Worm (Caenorhabditis elegans) whole organism, L3 larva: ENCODE measurements around the gene W01H2.2.
A peak's percentile ranks its signal among the peaks of the same experiment; 100 is the strongest.

Source experiments
- R02D3.7 ChIP-seq: fragments of 150-350 bp; optimal IDR thresholded peaks from 2 replicates; lab custom pipeline; 2014; ENCODE audit warnings: missing biosample characterization, missing genetic modification characterization
- ZK546.5 ChIP-seq: sonication (generic microtip); optimal IDR thresholded peaks from 2 replicates; lab custom pipeline; 2017; ENCODE audit warnings: missing biosample characterization, missing genetic modification characterization
- aly-2 ChIP-seq: fragments of 150-350 bp; optimal IDR thresholded peaks from 2 replicates; lab custom pipeline; 2014; ENCODE audit warnings: missing biosample characterization, missing genetic modification characterization
- ama-1 ChIP-seq: fragments of 150-350 bp; optimal IDR thresholded peaks from 2 replicates; lab custom pipeline; 2018
- ceh-28 ChIP-seq: fragments of 150-350 bp; optimal IDR thresholded peaks from 2 replicates; lab custom pipeline; 2014; ENCODE audit warnings: missing biosample characterization, missing genetic modification reagents, missing genetic modification characterization
- ceh-82 ChIP-seq: fragments of 150-350 bp; optimal IDR thresholded peaks from 2 replicates; lab custom pipeline; 2014; ENCODE audit warnings: missing biosample characterization, missing genetic modification characterization
- egl-5 ChIP-seq: fragments of 150-350 bp; optimal IDR thresholded peaks from 2 replicates; lab custom pipeline; 2017; ENCODE audit warnings: missing biosample characterization, missing genetic modification reagents, missing genetic modification characterization, inconsistent platforms
- elt-1 ChIP-seq: fragments of 150-350 bp; optimal IDR thresholded peaks from 2 replicates; lab custom pipeline; 2014; ENCODE audit warnings: missing biosample characterization, missing genetic modification characterization
- elt-2 ChIP-seq: sonication (generic microtip); optimal IDR thresholded peaks from 2 replicates; lab custom pipeline; 2016; ENCODE audit warnings: missing genetic modification reagents, mild to moderate bottlenecking, missing genetic modification characterization, missing compliant biosample characterization
- elt-3 ChIP-seq, 3 experiments: fragments of 150-350 bp in 1 of 3; sonication (generic microtip) in 2 of 3; optimal IDR thresholded peaks; 2 replicates in 2 of 3; 4 replicates in 1 of 3; lab custom pipeline; 2014 to 2017; ENCODE audit warnings: missing biosample characterization in 3 of 3, missing genetic modification characterization in 3 of 3
- eor-1 ChIP-seq, 2 experiments: fragments of 150-350 bp; optimal IDR thresholded peaks; 2 replicates each; lab custom pipeline; 2014 to 2018; ENCODE audit warnings: missing biosample characterization in 2 of 2, missing genetic modification characterization in 2 of 2
- fkh-10 ChIP-seq: sonication (generic microtip); optimal IDR thresholded peaks from 2 replicates; lab custom pipeline; 2017; ENCODE audit warnings: missing biosample characterization, missing genetic modification reagents, missing genetic modification characterization
- fos-1 ChIP-seq: fragments of 150-350 bp; optimal IDR thresholded peaks from 2 replicates; lab custom pipeline; 2014; ENCODE audit warnings: missing biosample characterization, missing genetic modification characterization
- hmg-11 ChIP-seq: sonication (generic microtip); optimal IDR thresholded peaks from 2 replicates; lab custom pipeline; 2016; ENCODE audit warnings: missing genetic modification characterization, missing compliant biosample characterization
- jun-1 ChIP-seq: fragments of 150-350 bp; optimal IDR thresholded peaks from 2 replicates; lab custom pipeline; 2014; ENCODE audit warnings: missing biosample characterization, missing genetic modification reagents, missing genetic modification characterization
- lin-15B ChIP-seq: fragments of 150-350 bp; optimal IDR thresholded peaks from 2 replicates; lab custom pipeline; 2014; ENCODE audit warnings: missing biosample characterization, missing genetic modification characterization
- lin-39 ChIP-seq: fragments of 150-350 bp; optimal IDR thresholded peaks from 2 replicates; lab custom pipeline; 2018; ENCODE audit warnings: missing biosample characterization, missing genetic modification reagents, missing genetic modification characterization
- lsy-12 ChIP-seq: sonication (generic microtip); optimal IDR thresholded peaks from 2 replicates; lab custom pipeline; 2016; ENCODE audit warnings: mild to moderate bottlenecking, missing genetic modification characterization, missing compliant biosample characterization
- mdl-1 ChIP-seq: fragments of 150-350 bp; optimal IDR thresholded peaks from 2 replicates; lab custom pipeline; 2014; ENCODE audit warnings: missing biosample characterization, missing genetic modification characterization
- nfya-1 ChIP-seq: sonication (generic microtip); optimal IDR thresholded peaks from 2 replicates; lab custom pipeline; 2017; ENCODE audit warnings: missing genetic modification characterization, mild to moderate bottlenecking, missing compliant biosample characterization, antibody characterized with exemption, moderate library complexity; ENCODE audit not compliant: insufficient read depth
- nhr-12 ChIP-seq: fragments of 150-350 bp; optimal IDR thresholded peaks from 2 replicates; lab custom pipeline; 2014; ENCODE audit warnings: missing biosample characterization, missing genetic modification characterization
- nhr-23 ChIP-seq: fragments of 150-350 bp; optimal IDR thresholded peaks from 2 replicates; lab custom pipeline; 2014; ENCODE audit warnings: missing biosample characterization, missing genetic modification reagents, missing genetic modification characterization
- nhr-237 ChIP-seq: fragments of 150-350 bp; optimal IDR thresholded peaks from 2 replicates; lab custom pipeline; 2014; ENCODE audit warnings: missing biosample characterization, missing genetic modification characterization
- nhr-25 ChIP-seq: sonication (generic microtip); optimal IDR thresholded peaks from 2 replicates; lab custom pipeline; 2017; ENCODE audit warnings: missing biosample characterization, missing genetic modification characterization
- nhr-28 ChIP-seq: fragments of 150-350 bp; optimal IDR thresholded peaks from 2 replicates; lab custom pipeline; 2014; ENCODE audit warnings: missing biosample characterization, missing genetic modification characterization
- nhr-43 ChIP-seq: sonication (generic microtip); optimal IDR thresholded peaks from 2 replicates; lab custom pipeline; 2016; ENCODE audit warnings: mild to moderate bottlenecking, missing genetic modification characterization, missing compliant biosample characterization; ENCODE audit not compliant: poor library complexity, severe bottlenecking
- pha-4 ChIP-seq: fragments of 150-350 bp; optimal IDR thresholded peaks from 2 replicates; lab custom pipeline; 2014; ENCODE audit warnings: missing biosample characterization, missing genetic modification reagents, missing genetic modification characterization
- pqm-1 ChIP-seq: fragments of 150-350 bp; optimal IDR thresholded peaks from 2 replicates; lab custom pipeline; 2017; ENCODE audit warnings: missing biosample characterization, missing genetic modification characterization, inconsistent platforms
- sea-2 ChIP-seq: fragments of 150-350 bp; sonication (generic microtip); optimal IDR thresholded peaks from 4 replicates; lab custom pipeline; 2014; ENCODE audit warnings: missing biosample characterization, missing genetic modification reagents, missing genetic modification characterization
- snpc-4 ChIP-seq: fragments of 150-350 bp; optimal IDR thresholded peaks from 2 replicates; lab custom pipeline; 2014; ENCODE audit warnings: missing biosample characterization, missing genetic modification characterization
- tbx-2 ChIP-seq: sonication (generic microtip); optimal IDR thresholded peaks from 2 replicates; lab custom pipeline; 2016; ENCODE audit warnings: mild to moderate bottlenecking, missing genetic modification characterization, missing compliant biosample characterization
- unc-39 ChIP-seq: sonication (generic microtip); optimal IDR thresholded peaks from 4 replicates; lab custom pipeline; 2017; ENCODE audit warnings: missing biosample characterization, missing genetic modification characterization
- unc-62 ChIP-seq: fragments of 150-350 bp; sonication (generic microtip); optimal IDR thresholded peaks from 4 replicates; lab custom pipeline; 2014; ENCODE audit warnings: missing biosample characterization, missing genetic modification reagents, missing genetic modification characterization
- zag-1 ChIP-seq: fragments of 150-350 bp; optimal IDR thresholded peaks from 2 replicates; lab custom pipeline; 2014; ENCODE audit warnings: missing biosample characterization, missing genetic modification characterization
- ztf-11 ChIP-seq: fragments of 150-350 bp; optimal IDR thresholded peaks from 2 replicates; lab custom pipeline; 2014; ENCODE audit warnings: missing biosample characterization, missing genetic modification characterization
- ztf-4 ChIP-seq: fragments of 150-350 bp; optimal IDR thresholded peaks from 2 replicates; lab custom pipeline; 2014; ENCODE audit warnings: missing biosample characterization, missing genetic modification characterization

W01H2.2 gene

ce11 chrX:4238971-4239370, 20.7 kb upstream of the W01H2.2 start:
- TF ChIP-seq fkh-10 (GFP tag; lab: Kevin White, UChicago) (peak; percentile 45), nhr-23 (no peak)
- TF ChIP-seq, all 47 proteins: peak for 1

ce11 chrX:4235752-4236151, 17.5 kb upstream of the W01H2.2 start, which contains the start of gene rab-37:
Gene rab-37, minus strand, starts transcription at chrX:4235852.
- TF ChIP-seq unc-39 = no peak
- TF ChIP-seq ZK546.5 (tag; lab: Kevin White, UChicago) = no peak
- TF ChIP-seq elt-3 (tag; optimal IDR thresholded peaks at IDR 0.05; lab: Kevin White, UChicago) = no peak
- TF ChIP-seq ceh-28 (tag; lab: Kevin White, UChicago) = no peak
- TF ChIP-seq ztf-11 (tag; lab: Kevin White, UChicago) = no peak
- no peak for TF ChIP-seq nhr-25
- TF ChIP-seq jun-1 = no peak
- no peak for TF ChIP-seq lsy-12 (tag; lab: Kevin White, UChicago)
- TF ChIP-seq nhr-12 = no peak
- TF ChIP-seq egl-5 (tag; lab: Kevin White, UChicago) = no peak
- no peak for TF ChIP-seq lin-39 (tag; lab: Kevin White, UChicago)
- no peak for TF ChIP-seq ztf-4 (tag; lab: Kevin White, UChicago)

ce11 chrX:4222779-4223387, 4.6 kb upstream of the W01H2.2 start:
- TF ChIP-seq hmg-11 (tag; lab: Kevin White, UChicago) = peak; percentile 97
- no peak for TF ChIP-seq ZK546.5 (tag; lab: Kevin White, UChicago)
- TF ChIP-seq nhr-28 (tag; lab: Kevin White, UChicago) = no peak
- TF ChIP-seq jun-1 = peak; percentile 64
- TF ChIP-seq nhr-12 = no peak
- no peak for TF ChIP-seq ztf-4 (tag; lab: Kevin White, UChicago)
- peak; percentile 73 for TF ChIP-seq ceh-28 (tag; lab: Kevin White, UChicago)
- TF ChIP-seq lsy-12 (tag; lab: Kevin White, UChicago) = peak; percentile 85
- TF ChIP-seq nhr-43 = peak; percentile 70
- TF ChIP-seq pqm-1 (tag; lab: Kevin White, UChicago) = peak; percentile 5
- peak; percentile 66 for TF ChIP-seq elt-2
- TF ChIP-seq nhr-25 = peak; percentile 85
- TF ChIP-seq nhr-23 = peak; percentile 80
- TF ChIP-seq tbx-2 (tag; lab: Kevin White, UChicago) = peak; percentile 82
- TF ChIP-seq zag-1 = peak; percentile 78
- TF ChIP-seq nfya-1 (tag; lab: Kevin White, UChicago) = peak; percentile 75
- TF ChIP-seq R02D3.7 = peak; percentile 51
- peak; percentile 62 for TF ChIP-seq ama-1
- no peak for TF ChIP-seq nhr-237
- no peak for TF ChIP-seq sea-2 (GFP tag; lab: Kevin White, UChicago)
- peak; percentile 32 for TF ChIP-seq elt-1 (tag; lab: Kevin White, UChicago)
- TF ChIP-seq mdl-1 (tag; lab: Kevin White, UChicago) = peak; percentile 47
- TF ChIP-seq aly-2 (tag; lab: Kevin White, UChicago) = peak; percentile 54
- TF ChIP-seq snpc-4 (tag; lab: Kevin White, UChicago) = peak; percentile 51
- peak; percentile 54 for TF ChIP-seq ceh-82 (tag; lab: Kevin White, UChicago)

- TF ChIP-seq nfya-1 (tag; lab: Kevin White, UChicago) (peak; percentile 94), jun-1 (no peak), lin-15B (tag; lab: Kevin White, UChicago) (peak; percentile 23)
These were observed 3.9 kb upstream of the W01H2.2 start for ce11 chrX:4222200-4222599.

ce11 chrX:4219487-4219886, 1.2 kb upstream of the W01H2.2 start:
- TF ChIP-seq fos-1 (tag; lab: Kevin White, UChicago) = no peak
- no peak for TF ChIP-seq pha-4
- no peak for TF ChIP-seq unc-62 (GFP tag; lab: Kevin White, UChicago)
- TF ChIP-seq eor-1 (tag; optimal IDR thresholded peaks at IDR 0.05; lab: Kevin White, UChicago) = no peak
- TF ChIP-seq nfya-1 (tag; lab: Kevin White, UChicago) = peak; percentile 20
- TF ChIP-seq ztf-4 (tag; lab: Kevin White, UChicago) = no peak
